Fruit fly (Drosophila melanogaster): ENCODE data around the gene CG43880.

dm6 chr3L:7946222-7946621 lies at the start of gene CG43880:
- no peak for TF ChIP-seq Myc (optimal IDR thresholded peaks at IDR 0.05)
- TF ChIP-seq ttk (optimal IDR thresholded peaks at IDR 0.05) = no peak
- TF ChIP-seq h (optimal IDR thresholded peaks at IDR 0.05) = no peak
- TF ChIP-seq psq (optimal IDR thresholded peaks at IDR 0.05) = no peak
